Worm (Caenorhabditis elegans) whole organism, midembryonic: ENCODE measurements around the gene vps-29.

Experiments
- T22C8.4 ChIP-seq: fragments of 200-800 bp; sonication (Bioruptor generic); IDR thresholded peaks from 2 replicates; pipeline ENCODE4 v1.3.6; 2022; ENCODE audit warnings: missing genetic modification characterization, missing compliant biosample characterization
- flt-1 ChIP-seq: fragments of 200-800 bp; sonication (Bioruptor generic); IDR thresholded peaks from 2 replicates; pipeline ENCODE4 v1.3.6; 2022; ENCODE audit warnings: missing genetic modification characterization, missing compliant biosample characterization
- klf-2 ChIP-seq: fragments of 200-800 bp; sonication (Bioruptor generic); conservative IDR thresholded peaks from 2 replicates; pipeline ENCODE4 v1.3.6; 2022; ENCODE audit warnings: missing genetic modification reagents, missing genetic modification characterization, missing compliant biosample characterization
- med-1 ChIP-seq: sonication (generic microtip); optimal IDR thresholded peaks from 2 replicates; lab custom pipeline; 2017; ENCODE audit warnings: missing genetic modification characterization, mild to moderate bottlenecking, missing compliant biosample characterization, antibody characterized with exemption, missing genetic modification reagents; ENCODE audit not compliant: insufficient read depth
- ref-1 ChIP-seq: fragments of 200-800 bp; sonication (Bioruptor generic); conservative IDR thresholded peaks from 2 replicates; pipeline ENCODE4 v1.3.6; 2022; ENCODE audit warnings: missing genetic modification reagents, missing genetic modification characterization, missing compliant biosample characterization
- tab-1 ChIP-seq: fragments of 200-800 bp; sonication (Bioruptor generic); IDR thresholded peaks from 2 replicates; pipeline ENCODE4 v1.3.6; 2022; ENCODE audit warnings: missing genetic modification characterization, missing compliant biosample characterization
- ztf-23 ChIP-seq: fragments of 200-800 bp; sonication (Bioruptor generic); IDR thresholded peaks from 2 replicates; pipeline ENCODE4 v1.3.6; 2022; ENCODE audit warnings: missing genetic modification reagents, missing genetic modification characterization, missing compliant biosample characterization
- ztf-29 ChIP-seq: fragments of 200-800 bp; sonication (Bioruptor generic); IDR thresholded peaks from 2 replicates; pipeline ENCODE4 v1.3.6; 2022; ENCODE audit warnings: missing genetic modification reagents, missing genetic modification characterization, missing compliant biosample characterization

DNA sequence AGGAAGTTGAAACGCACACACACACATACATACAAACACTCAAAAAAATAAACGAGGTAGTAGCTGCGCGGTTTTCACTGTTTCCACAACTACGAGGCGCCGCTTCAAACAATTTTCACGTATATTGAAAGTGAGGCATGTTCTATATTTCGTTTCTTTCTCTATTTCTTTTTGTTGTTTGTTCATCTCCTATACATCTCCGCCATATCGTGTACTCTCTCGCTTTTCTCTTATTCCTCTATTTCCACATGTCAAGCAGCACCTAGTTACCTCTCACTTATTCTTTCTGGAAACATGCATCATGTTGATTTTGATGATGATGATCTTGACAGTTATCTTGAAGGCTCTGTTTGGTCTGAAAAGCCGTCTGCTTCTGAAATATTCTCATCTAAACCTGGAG is 23.9 kb upstream of the vps-29 start, which contains the start of gene ZK1128.7:
- TF ChIP-seq med-1 (no peak), T22C8.4 (no peak), tab-1 (GFP tag; lab: Robert Waterston, UW) (no peak), ref-1 (GFP tag; lab: Robert Waterston, UW) (no peak), ztf-23 (GFP tag; lab: Robert Waterston, UW) (no peak), ztf-29 (GFP tag; lab: Robert Waterston, UW) (no peak), flt-1 (GFP tag; lab: Robert Waterston, UW) (no peak), klf-2 (GFP tag; lab: Robert Waterston, UW) (no peak)
